Fruit fly (Drosophila melanogaster): ENCODE data around the gene Sirt1.

The Sirt1 gene

dm6 chr2L:13205256-13205655 is 39.9 kb downstream of the Sirt1 start (continued):
- TF ChIP-seq cad (GFP tag; optimal IDR thresholded peaks at IDR 0.05), result no peak
- TF ChIP-seq CG5245 (GFP tag; optimal IDR thresholded peaks at IDR 0.05), result no peak
- no peak for TF ChIP-seq Mes4 (GFP tag; optimal IDR thresholded peaks at IDR 0.05)
- TF ChIP-seq CG18262 (tag; optimal IDR thresholded peaks at IDR 0.05), result no peak
- no peak for TF ChIP-seq Jarid2 (GFP tag; optimal IDR thresholded peaks at IDR 0.05)
- TF ChIP-seq chm (GFP tag; IDR thresholded peaks at IDR 0.05), result 0 out of 2 replicates have a peak, but pooled peaks have one; percentile 21
- no peak for TF ChIP-seq CG2889 (GFP tag; IDR thresholded peaks at IDR 0.05)
- TF ChIP-seq CG7839 (tag; optimal IDR thresholded peaks at IDR 0.05), result no peak
- no peak; the same call in 1 of the 2 replicates for TF ChIP-seq sens-2 (GFP tag; IDR thresholded peaks at IDR 0.05)
- TF ChIP-seq CG7745 (tag; optimal IDR thresholded peaks at IDR 0.05), result no peak
- TF ChIP-seq CG31388 (GFP tag; optimal IDR thresholded peaks at IDR 0.05), result no peak
- no peak for TF ChIP-seq hkb (optimal IDR thresholded peaks at IDR 0.05)
- peak; percentile 79 for TF ChIP-seq hkb (GFP tag; IDR thresholded peaks at IDR 0.05)
- peak in 1 of 2 experiments; percentile 12 for TF ChIP-seq Trl (optimal IDR thresholded peaks at IDR 0.05)
- peak; percentile 32 for TF ChIP-seq Trl (GFP tag; optimal IDR thresholded peaks at IDR 0.05)
- no peak for TF ChIP-seq sqz (GFP tag; optimal IDR thresholded peaks at IDR 0.05)
- no peak for TF ChIP-seq CG10979 (tag; optimal IDR thresholded peaks at IDR 0.05)
- peak; percentile 60; the same call in 1 of the 2 replicates for TF ChIP-seq vvl (GFP tag; IDR thresholded peaks at IDR 0.05)
- peak; percentile 85 for TF ChIP-seq Hey (tag; optimal IDR thresholded peaks at IDR 0.05)
- TF ChIP-seq Neu2 (GFP tag; optimal IDR thresholded peaks at IDR 0.05; ENCODE audit: borderline replicate concordance), result no peak
- no peak for TF ChIP-seq CG9817 (tag; optimal IDR thresholded peaks at IDR 0.05)

- 0 out of 2 replicates have a peak, but pooled peaks have one; percentile 5 for TF ChIP-seq Awh (GFP tag; IDR thresholded peaks at IDR 0.05)
- no peak for TF ChIP-seq phol (tag; optimal IDR thresholded peaks at IDR 0.05)
- no peak for TF ChIP-seq mam (GFP tag; optimal IDR thresholded peaks at IDR 0.05)
- TF ChIP-seq Med (GFP tag), result peak; percentile 37
- TF ChIP-seq CG13624 (GFP tag; optimal IDR thresholded peaks at IDR 0.05), result no peak
- TF ChIP-seq sug (tag; optimal IDR thresholded peaks at IDR 0.05), result peak; percentile 98
- peak; percentile 69; the same call in 1 of the 2 replicates for TF ChIP-seq Adf1 (GFP tag; IDR thresholded peaks at IDR 0.05)
- TF ChIP-seq CG6683 (GFP tag; optimal IDR thresholded peaks at IDR 0.05), result peak; percentile 26
- TF ChIP-seq CG4328 (GFP tag; optimal IDR thresholded peaks at IDR 0.05), result peak; percentile 21
- TF ChIP-seq CG34376 (GFP tag; optimal IDR thresholded peaks at IDR 0.05), result peak; percentile 96
- no peak for TF ChIP-seq al (GFP tag; IDR thresholded peaks at IDR 0.05)
- peak; percentile 28 for TF ChIP-seq BtbVII (GFP tag; optimal IDR thresholded peaks at IDR 0.05)
- TF ChIP-seq CG18599 (GFP tag; optimal IDR thresholded peaks at IDR 0.05), result peak; percentile 9
- peak; percentile 32 for TF ChIP-seq Meics (GFP tag; optimal IDR thresholded peaks at IDR 0.05)
- TF ChIP-seq CG10543 (GFP tag; optimal IDR thresholded peaks at IDR 0.05), result peak; percentile 95
- TF ChIP-seq pros (GFP tag; optimal IDR thresholded peaks at IDR 0.05), result no peak
- TF ChIP-seq CoRest (tag; optimal IDR thresholded peaks at IDR 0.05), result no peak
- TF ChIP-seq CG3995 (GFP tag; optimal IDR thresholded peaks at IDR 0.05), result no peak
- peak; percentile 37 for TF ChIP-seq CG13296 (GFP tag; optimal IDR thresholded peaks at IDR 0.05)
- no peak for TF ChIP-seq CG11504 (tag; optimal IDR thresholded peaks at IDR 0.05)
- TF ChIP-seq CG7987 (GFP tag; optimal IDR thresholded peaks at IDR 0.05), result peak; percentile 37
- peak; percentile 63 for TF ChIP-seq sens (GFP tag)
- TF ChIP-seq nau (GFP tag; optimal IDR thresholded peaks at IDR 0.05), result no peak
- no peak for TF ChIP-seq Hr78 (GFP tag; optimal IDR thresholded peaks at IDR 0.05)
- no peak for TF ChIP-seq bigmax (GFP tag; optimal IDR thresholded peaks at IDR 0.05)
- TF ChIP-seq CG10654 (GFP tag; optimal IDR thresholded peaks at IDR 0.05), result no peak
- TF ChIP-seq lilli (GFP tag; optimal IDR thresholded peaks at IDR 0.05), result peak; percentile 18
- TF ChIP-seq Hmr (GFP tag; optimal IDR thresholded peaks at IDR 0.05), result peak; percentile 23
- no peak for TF ChIP-seq lov (optimal IDR thresholded peaks at IDR 0.05)
- TF ChIP-seq lov (GFP tag; IDR thresholded peaks at IDR 0.05), result no peak
Observed at dm6 chr2L:13206077-13206668, 40.8 kb downstream of the Sirt1 start.

Measured in whole organism, embryonic.